Worm (Caenorhabditis elegans) whole organism, late embryonic: ENCODE results near the gene F13E9.19.

Experiments
- C38D4.7 ChIP-seq: fragments of 200-800 bp; sonication (Bioruptor generic); optimal IDR thresholded peaks from 2 replicates; lab custom pipeline; 2018; ENCODE audit warnings: mild to moderate bottlenecking, missing genetic modification characterization, moderate library complexity, missing compliant biosample characterization
- K02D7.2 ChIP-seq: sonication (generic microtip); optimal IDR thresholded peaks from 2 replicates; lab custom pipeline; 2017; ENCODE audit warnings: mild to moderate bottlenecking, missing genetic modification characterization, missing compliant biosample characterization
- ceh-14 ChIP-seq: sonication (generic microtip); optimal IDR thresholded peaks from 2 replicates; lab custom pipeline; 2016; ENCODE audit warnings: missing genotype, missing genetic modification characterization, missing compliant biosample characterization
- ceh-18 ChIP-seq: sonication (generic microtip); optimal IDR thresholded peaks from 2 replicates; lab custom pipeline; 2016; ENCODE audit warnings: missing genetic modification characterization, missing compliant biosample characterization
- ceh-2 ChIP-seq: sonication (generic microtip); optimal IDR thresholded peaks from 2 replicates; lab custom pipeline; 2016; ENCODE audit warnings: missing genotype, missing genetic modification characterization, missing compliant biosample characterization
- ceh-24 ChIP-seq: sonication (generic microtip); optimal IDR thresholded peaks from 2 replicates; lab custom pipeline; 2016; ENCODE audit warnings: mild to moderate bottlenecking, missing genetic modification characterization, missing compliant biosample characterization
- ceh-31 ChIP-seq: sonication (generic microtip); optimal IDR thresholded peaks from 2 replicates; lab custom pipeline; 2016; ENCODE audit warnings: missing genetic modification characterization, missing compliant biosample characterization
- ceh-34 ChIP-seq: sonication (generic microtip); optimal IDR thresholded peaks from 2 replicates; lab custom pipeline; 2016; ENCODE audit warnings: mild to moderate bottlenecking, missing genetic modification characterization, missing compliant biosample characterization
- ceh-48 ChIP-seq: sonication (generic microtip); optimal IDR thresholded peaks from 2 replicates; lab custom pipeline; 2016; ENCODE audit warnings: missing genetic modification characterization, inconsistent platforms, missing compliant biosample characterization
- ceh-6 ChIP-seq: fragments of 200-800 bp; sonication (Bioruptor generic); optimal IDR thresholded peaks from 2 replicates; lab custom pipeline; 2018; ENCODE audit warnings: mild to moderate bottlenecking, missing genetic modification characterization, missing compliant biosample characterization
- ceh-9 ChIP-seq: sonication (generic microtip); optimal IDR thresholded peaks from 2 replicates; lab custom pipeline; 2016; ENCODE audit warnings: mild to moderate bottlenecking, missing genetic modification characterization, inconsistent platforms, missing compliant biosample characterization
- che-1 ChIP-seq: sonication (generic microtip); optimal IDR thresholded peaks from 2 replicates; lab custom pipeline; 2016; ENCODE audit warnings: mild to moderate bottlenecking, missing genetic modification characterization, missing compliant biosample characterization
- dmd-4 ChIP-seq: sonication (generic microtip); optimal IDR thresholded peaks from 2 replicates; lab custom pipeline; 2016; ENCODE audit warnings: borderline replicate concordance, missing genetic modification characterization, missing compliant biosample characterization
- elt-2 ChIP-seq: sonication (generic microtip); optimal IDR thresholded peaks from 2 replicates; lab custom pipeline; 2016; ENCODE audit warnings: missing genetic modification reagents, missing genetic modification characterization, missing compliant biosample characterization
- fkh-10 ChIP-seq: fragments of 150-350 bp; optimal IDR thresholded peaks from 2 replicates; lab custom pipeline; 2014; ENCODE audit warnings: missing biosample characterization, missing genetic modification reagents, missing genetic modification characterization
- fkh-6 ChIP-seq: sonication (generic microtip); optimal IDR thresholded peaks from 2 replicates; lab custom pipeline; 2016; ENCODE audit warnings: missing genetic modification characterization, missing compliant biosample characterization
- hlh-13 ChIP-seq: fragments of 200-800 bp; sonication (Bioruptor generic); optimal IDR thresholded peaks from 2 replicates; lab custom pipeline; 2018; ENCODE audit warnings: mild to moderate bottlenecking, missing genetic modification characterization, missing compliant biosample characterization
- hlh-6 ChIP-seq: sonication (generic microtip); optimal IDR thresholded peaks from 2 replicates; lab custom pipeline; 2016; ENCODE audit warnings: missing genotype, missing genetic modification characterization, missing compliant biosample characterization
- hlh-8 ChIP-seq: sonication (generic microtip); optimal IDR thresholded peaks from 2 replicates; lab custom pipeline; 2016; ENCODE audit warnings: missing genotype, missing genetic modification characterization, missing compliant biosample characterization
- lin-11 ChIP-seq: fragments of 200-800 bp; sonication (Bioruptor generic); optimal IDR thresholded peaks from 2 replicates; lab custom pipeline; 2018; ENCODE audit warnings: mild to moderate bottlenecking, missing genetic modification characterization, missing compliant biosample characterization
- mec-3 ChIP-seq: sonication (generic microtip); optimal IDR thresholded peaks from 2 replicates; lab custom pipeline; 2016; ENCODE audit warnings: borderline replicate concordance, missing genetic modification characterization, missing compliant biosample characterization
- nfya-1 ChIP-seq: sonication (generic microtip); optimal IDR thresholded peaks from 2 replicates; lab custom pipeline; 2017; ENCODE audit warnings: missing genetic modification characterization, mild to moderate bottlenecking, missing compliant biosample characterization, antibody characterized with exemption, moderate library complexity
- nhr-232 ChIP-seq: sonication (generic microtip); optimal IDR thresholded peaks from 2 replicates; lab custom pipeline; 2016; ENCODE audit warnings: missing genetic modification characterization, missing compliant biosample characterization
- pax-1 ChIP-seq: fragments of 150-350 bp; optimal IDR thresholded peaks from 2 replicates; lab custom pipeline; 2014; ENCODE audit warnings: missing biosample characterization, missing genetic modification characterization
- pqm-1 ChIP-seq: sonication (generic microtip); optimal IDR thresholded peaks from 2 replicates; lab custom pipeline; 2016; ENCODE audit warnings: missing genetic modification characterization, missing compliant biosample characterization
- pros-1 ChIP-seq: fragments of 150-350 bp; optimal IDR thresholded peaks from 2 replicates; lab custom pipeline; 2014; ENCODE audit warnings: missing biosample characterization, missing genetic modification reagents, missing genetic modification characterization
- ref-2 ChIP-seq: sonication (generic microtip); optimal IDR thresholded peaks from 2 replicates; lab custom pipeline; 2016; ENCODE audit warnings: missing genetic modification characterization, missing compliant biosample characterization
- rnt-1 ChIP-seq: sonication (generic microtip); optimal IDR thresholded peaks from 2 replicates; lab custom pipeline; 2016; ENCODE audit warnings: missing genetic modification characterization, missing compliant biosample characterization
- sdc-2 ChIP-seq: sonication (generic microtip); optimal IDR thresholded peaks from 2 replicates; lab custom pipeline; 2016; ENCODE audit warnings: missing genotype, missing genetic modification characterization, missing compliant biosample characterization
- sox-2 ChIP-seq: fragments of 200-800 bp; sonication (Bioruptor generic); IDR thresholded peaks from 2 replicates; pipeline ENCODE4 v1.3.6; 2022; ENCODE audit warnings: missing genetic modification reagents, missing genetic modification characterization, missing compliant biosample characterization
- syd-9 ChIP-seq: sonication (generic microtip); optimal IDR thresholded peaks from 2 replicates; lab custom pipeline; 2016; ENCODE audit warnings: mild to moderate bottlenecking, missing genetic modification characterization, moderate library complexity, missing compliant biosample characterization
- tbx-2 ChIP-seq: sonication (generic microtip); optimal IDR thresholded peaks from 2 replicates; lab custom pipeline; 2016; ENCODE audit warnings: missing genetic modification characterization, missing compliant biosample characterization
- tbx-7 ChIP-seq: sonication (generic microtip); optimal IDR thresholded peaks from 2 replicates; lab custom pipeline; 2016; ENCODE audit warnings: missing genotype, missing genetic modification characterization, missing compliant biosample characterization
- unc-3 ChIP-seq, 2 experiments: fragments of 200-800 bp in 1 of 2; sonication (Bioruptor generic) in 1 of 2; sonication (generic microtip) in 1 of 2; conservative IDR thresholded peaks in 1 of 2; optimal IDR thresholded peaks in 1 of 2; 2 replicates each; pipeline versions ENCODE4 v1.3.6 to Lab custom; 2016 to 2022; ENCODE audit warnings: missing compliant biosample characterization in 2 of 2, missing genetic modification characterization in 2 of 2, missing genetic modification reagents in 1 of 2
- unc-42 ChIP-seq: sonication (generic microtip); optimal IDR thresholded peaks from 2 replicates; lab custom pipeline; 2016; ENCODE audit warnings: missing genotype, missing genetic modification characterization, missing compliant biosample characterization
- unc-86 ChIP-seq: sonication (generic microtip); optimal IDR thresholded peaks from 2 replicates; lab custom pipeline; 2016; ENCODE audit warnings: missing genetic modification characterization, missing compliant biosample characterization
- zip-5 ChIP-seq: sonication (generic microtip); optimal IDR thresholded peaks from 2 replicates; lab custom pipeline; 2016; ENCODE audit warnings: missing genetic modification characterization, missing compliant biosample characterization

The F13E9.19 gene

DNA sequence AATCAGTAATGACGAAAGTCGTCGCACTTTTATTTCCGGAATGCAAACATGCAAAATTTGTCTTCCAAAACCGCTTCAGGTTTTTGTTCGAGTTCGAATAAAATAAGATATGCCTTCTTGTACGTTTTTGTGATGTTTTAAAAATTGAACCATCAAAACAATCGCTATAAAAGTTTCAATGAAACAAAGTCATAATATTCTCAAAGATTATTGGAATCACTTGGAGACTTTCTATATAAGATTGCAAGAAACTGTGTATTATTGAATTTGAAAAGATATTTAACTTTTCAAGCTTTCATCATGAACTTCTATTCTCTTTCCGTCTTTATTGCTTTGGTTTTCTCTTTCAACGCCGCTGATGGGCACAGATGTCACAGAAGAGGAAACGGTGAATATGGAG, 22.4 kb upstream of the F13E9.19 start, which contains the start of gene fipr-14:
TSS of gene fipr-14 (plus strand) at position 301 of the 400 bp plus-strand sequence.
- no peak for TF ChIP-seq sox-2 (GFP tag; lab: Robert Waterston, UW)
- TF ChIP-seq nhr-232 (tag; lab: Kevin White, UChicago) = no peak
- no peak for TF ChIP-seq zip-5 (tag; lab: Kevin White, UChicago)
- no peak for TF ChIP-seq ceh-6 (GFP tag; lab: Kevin White, UChicago)
- no peak for TF ChIP-seq ceh-2 (tag; lab: Kevin White, UChicago)
- TF ChIP-seq ref-2 = no peak
- no peak for TF ChIP-seq C38D4.7 (GFP tag; lab: Kevin White, UChicago)
- no peak for TF ChIP-seq sdc-2 (tag; lab: Kevin White, UChicago)
- no peak for TF ChIP-seq ceh-9 (tag; lab: Kevin White, UChicago)
- no peak for TF ChIP-seq hlh-6
- no peak for TF ChIP-seq K02D7.2 (tag; lab: Kevin White, UChicago)
- TF ChIP-seq tbx-7 (tag; lab: Kevin White, UChicago) = no peak

DNA sequence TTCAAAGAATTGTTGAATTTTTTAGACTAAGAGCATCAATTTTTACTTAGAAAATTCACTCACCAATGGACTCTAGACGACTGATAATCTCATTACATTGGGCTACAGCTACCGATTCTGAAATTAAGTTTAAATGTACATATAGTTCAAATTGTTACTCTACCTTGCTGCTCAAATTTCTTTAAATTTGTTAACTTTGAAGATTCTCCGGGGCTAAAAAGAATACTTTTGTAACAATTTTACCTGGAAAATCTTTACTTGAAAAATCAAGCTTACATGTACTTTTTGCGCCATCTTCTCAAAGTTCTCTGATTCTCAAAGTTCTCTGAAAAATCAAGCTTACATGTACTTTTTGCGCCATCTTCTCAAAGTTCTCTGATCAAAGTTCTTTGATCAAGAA, 19.7 kb upstream of the F13E9.19 start, which contains the start of gene sdz-13:
TSS of gene sdz-13 (minus strand) at position 101 of the 400 bp plus-strand sequence.
- TF ChIP-seq pqm-1 (tag; lab: Kevin White, UChicago) = no peak
- no peak for TF ChIP-seq rnt-1 (tag; lab: Kevin White, UChicago)
- no peak for TF ChIP-seq ceh-14 (tag; lab: Kevin White, UChicago)
- no peak for TF ChIP-seq tbx-2 (tag; lab: Kevin White, UChicago)
- TF ChIP-seq ceh-18 (tag; lab: Kevin White, UChicago) = no peak
- TF ChIP-seq nfya-1 (tag; lab: Kevin White, UChicago) = no peak
- TF ChIP-seq unc-3 (GFP tag; conservative IDR thresholded peaks at IDR 0.05; lab: Robert Waterston, UW) = no peak
- TF ChIP-seq unc-3 (tag; optimal IDR thresholded peaks at IDR 0.05; lab: Kevin White, UChicago) = no peak
- no peak for TF ChIP-seq mec-3 (tag; lab: Kevin White, UChicago)
- TF ChIP-seq elt-2 = no peak
- TF ChIP-seq unc-42 = no peak
- TF ChIP-seq ceh-2 (tag; lab: Kevin White, UChicago) = no peak
- TF ChIP-seq dmd-4 (tag; lab: Kevin White, UChicago) = no peak
- no peak for TF ChIP-seq pros-1
- TF ChIP-seq unc-86 (tag; lab: Kevin White, UChicago) = no peak
- no peak for TF ChIP-seq hlh-8 (tag; lab: Kevin White, UChicago)

DNA sequence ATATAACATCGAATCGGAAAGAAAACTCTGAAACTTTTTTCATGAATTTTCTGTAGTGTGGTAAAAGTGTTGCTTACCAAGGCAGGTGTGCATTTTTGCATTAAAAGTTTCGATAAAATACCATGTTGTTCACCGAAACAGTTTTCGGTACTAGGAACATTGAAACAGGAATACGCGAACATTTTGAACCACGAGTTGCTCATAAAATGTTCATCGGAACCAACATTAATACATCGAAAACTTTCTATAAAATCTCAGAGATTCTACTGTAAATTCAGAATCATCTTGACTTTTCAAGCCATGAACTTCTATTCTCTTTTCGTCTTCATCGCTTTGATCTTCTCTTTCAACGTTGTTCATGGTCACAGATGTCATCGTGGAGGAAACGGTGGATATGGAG, 18.9 kb upstream of the F13E9.19 start, which contains the start of gene fipr-15:
TSS of gene fipr-15 (plus strand) at position 301 of the 400 bp plus-strand sequence.
- no peak for TF ChIP-seq che-1 (tag; lab: Kevin White, UChicago)
- no peak for TF ChIP-seq ceh-34 (tag; lab: Kevin White, UChicago)
- TF ChIP-seq zip-5 (tag; lab: Kevin White, UChicago) = no peak
- no peak for TF ChIP-seq hlh-8 (tag; lab: Kevin White, UChicago)
- no peak for TF ChIP-seq nfya-1 (tag; lab: Kevin White, UChicago)
- TF ChIP-seq pqm-1 (tag; lab: Kevin White, UChicago) = no peak
- no peak for TF ChIP-seq lin-11 (tag; lab: Kevin White, UChicago)
- TF ChIP-seq ceh-9 (tag; lab: Kevin White, UChicago) = no peak
- no peak for TF ChIP-seq ceh-31
- TF ChIP-seq hlh-13 = no peak
- no peak for TF ChIP-seq fkh-6
- TF ChIP-seq fkh-10 (GFP tag; lab: Kevin White, UChicago) = no peak
- TF ChIP-seq nhr-232 (tag; lab: Kevin White, UChicago) = no peak
- TF ChIP-seq ceh-24 (tag; lab: Kevin White, UChicago) = no peak
- no peak for TF ChIP-seq syd-9 (tag; lab: Kevin White, UChicago)
- TF ChIP-seq pax-1 (tag; lab: Kevin White, UChicago) = no peak
- TF ChIP-seq ceh-48 (tag; lab: Kevin White, UChicago) = no peak
